Fruit fly (Drosophila melanogaster) whole organism, pupa: ENCODE data around the gene CG18135.

Source experiments
- CG12605 ChIP-seq: fragments of 200-800 bp; sonication (Bioruptor generic); IDR thresholded peaks from 2 replicates; pipeline ENCODE4 v1.3.6; 2022; ENCODE audit warnings: missing biosample characterization, missing genetic modification characterization
- CG14655 ChIP-seq: fragments of 200-800 bp; sonication (Bioruptor generic); optimal IDR thresholded peaks from 3 replicates; lab custom pipeline; 2017; ENCODE audit warnings: mild to moderate bottlenecking, missing biosample characterization, missing genetic modification reagents, missing genetic modification characterization
- CG32121 ChIP-seq: fragments of 200-800 bp; sonication (Bioruptor generic); IDR thresholded peaks from 2 replicates; pipeline ENCODE4 v1.3.6; 2022; ENCODE audit warnings: missing biosample characterization, missing genetic modification characterization
- CG34367 ChIP-seq: fragments of 200-800 bp; sonication (Bioruptor generic); optimal IDR thresholded peaks from 2 replicates; lab custom pipeline; 2018; ENCODE audit warnings: missing biosample characterization, mild to moderate bottlenecking, missing genetic modification characterization
- CG8159 ChIP-seq: fragments of 200-800 bp; sonication (Bioruptor generic); optimal IDR thresholded peaks from 3 replicates; lab custom pipeline; 2018; ENCODE audit warnings: missing biosample characterization, mild to moderate bottlenecking, missing genetic modification characterization, moderate library complexity
- CG8301 ChIP-seq: fragments of 200-800 bp; sonication (Bioruptor generic); optimal IDR thresholded peaks from 2 replicates; lab custom pipeline; 2018; ENCODE audit warnings: missing biosample characterization, mild to moderate bottlenecking, missing genetic modification characterization
- EcR ChIP-seq: fragments of 200-800 bp; sonication (Bioruptor generic); optimal IDR thresholded peaks from 3 replicates; lab custom pipeline; 2019; ENCODE audit warnings: missing biosample characterization, missing genetic modification characterization, mild to moderate bottlenecking, moderate library complexity, missing genetic modification reagents
- Pif1A ChIP-seq: fragments of 200-800 bp; sonication (Bioruptor generic); optimal IDR thresholded peaks from 3 replicates; lab custom pipeline; 2016; ENCODE audit warnings: missing biosample characterization, missing genetic modification characterization
- Pif1B ChIP-seq: fragments of 200-800 bp; sonication (Bioruptor generic); optimal IDR thresholded peaks from 3 replicates; lab custom pipeline; 2016; ENCODE audit warnings: missing biosample characterization, missing genetic modification characterization
- Snoo ChIP-seq: fragments of 200-800 bp; sonication (Bioruptor generic); optimal IDR thresholded peaks from 3 replicates; lab custom pipeline; 2017; ENCODE audit warnings: missing biosample characterization, mild to moderate bottlenecking, missing genetic modification characterization, inconsistent platforms
- fd96Ca ChIP-seq: fragments of 200-800 bp; sonication (Bioruptor generic); IDR thresholded peaks from 3 replicates; pipeline ENCODE4 v1.3.6; 2022; ENCODE audit warnings: missing biosample characterization, missing genetic modification characterization
- gl ChIP-seq: fragments of 200-800 bp; sonication (Bioruptor generic); optimal IDR thresholded peaks from 2 replicates; lab custom pipeline; 2018; ENCODE audit warnings: missing biosample characterization, mild to moderate bottlenecking, missing genetic modification characterization

- no peak for TF ChIP-seq CG14655
- TF ChIP-seq CG8159 (tag; lab: Kevin White, UChicago) = no peak
- no peak for TF ChIP-seq CG8301
- TF ChIP-seq EcR (GFP tag; lab: Kevin White, UChicago) = no peak
- TF ChIP-seq Pif1B = no peak
- no peak for TF ChIP-seq gl (tag; lab: Kevin White, UChicago)
- TF ChIP-seq CG12605 (GFP tag; lab: Robert Waterston, UW) = no peak
- no peak for TF ChIP-seq CG32121 (GFP tag; lab: Robert Waterston, UW)
- TF ChIP-seq fd96Ca (GFP tag; lab: Robert Waterston, UW) = no peak
- TF ChIP-seq CG34367 (tag; lab: Kevin White, UChicago) = no peak
- no peak for TF ChIP-seq Pif1A (GFP tag; lab: Kevin White, UChicago)
- no peak for TF ChIP-seq Snoo (tag; lab: Kevin White, UChicago)
Observed at dm6 chr3L:19004120-19004519, 6.0 kb upstream of the CG18135 start.
